Fruit fly (Drosophila melanogaster) whole organism, embryonic: ENCODE results near the gene CG13898.
A peak's percentile ranks its signal among the peaks of the same experiment; 100 is the strongest.

Experiments
- Adf1 ChIP-seq: fragments of 200-800 bp; sonication (Bioruptor generic); IDR thresholded peaks from 2 replicates; pipeline ENCODE4 v1.3.6; 2022; ENCODE audit warnings: missing biosample characterization, missing genetic modification characterization
- Aef1 ChIP-seq: fragments of 200-800 bp; sonication (Bioruptor generic); IDR thresholded peaks from 3 replicates; pipeline ENCODE4 v1.3.6; 2022; ENCODE audit warnings: missing biosample characterization, missing genetic modification characterization
- C15 ChIP-seq: fragments of 200-800 bp; sonication (Bioruptor generic); IDR thresholded peaks from 3 replicates; pipeline ENCODE4 v1.3.6; 2022; ENCODE audit warnings: missing biosample characterization, missing genetic modification characterization
- CG10147 ChIP-seq: fragments of 200-800 bp; sonication (Bioruptor generic); optimal IDR thresholded peaks from 2 replicates; lab custom pipeline; 2019; ENCODE audit warnings: missing biosample characterization, mild to moderate bottlenecking, missing genetic modification characterization, moderate library complexity
- CG10209 ChIP-seq: fragments of 200-800 bp; sonication (Bioruptor generic); optimal IDR thresholded peaks from 3 replicates; lab custom pipeline; 2017; ENCODE audit warnings: missing biosample characterization, mild to moderate bottlenecking, missing genetic modification characterization, missing genetic modification reagents
- CG11085 ChIP-seq: fragments of 200-800 bp; sonication (Bioruptor generic); IDR thresholded peaks from 2 replicates; pipeline ENCODE4 v1.3.6; 2022; ENCODE audit warnings: missing biosample characterization, missing genetic modification characterization
- CG11723 ChIP-seq: fragments of 200-800 bp; sonication (Bioruptor generic); optimal IDR thresholded peaks from 2 replicates; lab custom pipeline; 2017; ENCODE audit warnings: missing biosample characterization, mild to moderate bottlenecking, missing genetic modification characterization
- CG13296 ChIP-seq: fragments of 200-800 bp; sonication (Bioruptor generic); optimal IDR thresholded peaks from 3 replicates; lab custom pipeline; 2018; ENCODE audit warnings: missing biosample characterization, mild to moderate bottlenecking, missing genetic modification characterization
- CG13775 ChIP-seq: fragments of 200-800 bp; sonication (Bioruptor generic); optimal IDR thresholded peaks from 3 replicates; lab custom pipeline; 2017; ENCODE audit warnings: missing biosample characterization, mild to moderate bottlenecking, missing genetic modification characterization
- CG13894 ChIP-seq: fragments of 200-800 bp; sonication (Bioruptor generic); optimal IDR thresholded peaks from 3 replicates; lab custom pipeline; 2018; ENCODE audit warnings: missing biosample characterization, mild to moderate bottlenecking, missing genetic modification characterization, moderate library complexity
- CG14667 ChIP-seq: fragments of 200-800 bp; sonication (Bioruptor generic); IDR thresholded peaks from 2 replicates; pipeline ENCODE4 v1.3.6; 2022; ENCODE audit warnings: missing biosample characterization, missing genetic modification characterization
- CG15269 ChIP-seq: fragments of 200-800 bp; sonication (Bioruptor generic); optimal IDR thresholded peaks from 2 replicates; lab custom pipeline; 2018; ENCODE audit warnings: missing biosample characterization, mild to moderate bottlenecking, missing genetic modification characterization, moderate library complexity
- CG17829 ChIP-seq: fragments of 200-800 bp; optimal IDR thresholded peaks from 2 replicates; lab custom pipeline; 2019; ENCODE audit warnings: missing biosample characterization, mild to moderate bottlenecking, missing genetic modification characterization, moderate library complexity
- CG1792 ChIP-seq: fragments of 200-800 bp; sonication (Bioruptor generic); optimal IDR thresholded peaks from 2 replicates; lab custom pipeline; 2016; ENCODE audit warnings: missing biosample characterization, missing genetic modification characterization
- CG18262 ChIP-seq: fragments of 200-800 bp; optimal IDR thresholded peaks from 3 replicates; lab custom pipeline; 2019; ENCODE audit warnings: missing biosample characterization, mild to moderate bottlenecking, missing genetic modification characterization, moderate library complexity
- CG18764 ChIP-seq: fragments of 200-800 bp; sonication (Bioruptor generic); optimal IDR thresholded peaks from 3 replicates; lab custom pipeline; 2016; ENCODE audit warnings: missing biosample characterization, missing genetic modification characterization
- CG2116 ChIP-seq: fragments of 200-800 bp; sonication (Bioruptor generic); optimal IDR thresholded peaks from 3 replicates; lab custom pipeline; 2018; ENCODE audit warnings: missing biosample characterization, mild to moderate bottlenecking, missing genetic modification characterization
- CG31388 ChIP-seq: fragments of 200-800 bp; sonication (Bioruptor generic); optimal IDR thresholded peaks from 2 replicates; lab custom pipeline; 2016; ENCODE audit warnings: missing biosample characterization, missing genetic modification characterization
- CG3838 ChIP-seq: fragments of 200-800 bp; sonication (Bioruptor generic); optimal IDR thresholded peaks from 3 replicates; lab custom pipeline; 2016; ENCODE audit warnings: missing biosample characterization, missing genetic modification characterization
- CG4328 ChIP-seq: fragments of 200-800 bp; sonication (Bioruptor generic); optimal IDR thresholded peaks from 3 replicates; lab custom pipeline; 2017; ENCODE audit warnings: missing biosample characterization, missing genetic modification reagents, missing genetic modification characterization
- CG4360 ChIP-seq: fragments of 200-800 bp; sonication (Bioruptor generic); IDR thresholded peaks from 2 replicates; pipeline ENCODE4 v1.3.6; 2022; ENCODE audit warnings: missing biosample characterization, missing genetic modification characterization
- CG8281 ChIP-seq: fragments of 200-800 bp; sonication (Bioruptor generic); optimal IDR thresholded peaks from 2 replicates; lab custom pipeline; 2018; ENCODE audit warnings: missing biosample characterization, mild to moderate bottlenecking, missing genetic modification characterization, moderate library complexity
- Dad ChIP-seq: fragments of 200-800 bp; sonication (Bioruptor generic); optimal IDR thresholded peaks from 3 replicates; lab custom pipeline; 2016; ENCODE audit warnings: missing biosample characterization, missing genetic modification characterization
- Dbx ChIP-seq: fragments of 200-800 bp; sonication (Bioruptor generic); IDR thresholded peaks from 3 replicates; pipeline ENCODE4 v1.3.6; 2022; ENCODE audit warnings: missing biosample characterization, missing genetic modification characterization
- Eip74EF ChIP-seq, 2 experiments: fragments of 200-800 bp in 1 of 2; fragments of >200 bp in 1 of 2; sonication (Bioruptor generic) in 1 of 2; optimal IDR thresholded peaks; 2 replicates each; lab custom pipeline; 2017 to 2019; ENCODE audit warnings: missing biosample characterization in 2 of 2, missing genetic modification characterization in 2 of 2, mild to moderate bottlenecking in 1 of 2, moderate library complexity in 1 of 2
- Gsc ChIP-seq: fragments of 200-800 bp; sonication (Bioruptor generic); IDR thresholded peaks from 2 replicates; pipeline ENCODE4 v1.3.6; 2022; ENCODE audit warnings: missing biosample characterization, missing genetic modification characterization
- Hr51 ChIP-seq, 2 experiments: fragments of 200-800 bp; sonication (Bioruptor generic); optimal IDR thresholded peaks; 2 replicates in 1 of 2; 3 replicates in 1 of 2; lab custom pipeline; 2016 to 2018; ENCODE audit warnings: missing biosample characterization in 2 of 2, missing genetic modification characterization in 2 of 2, mild to moderate bottlenecking in 1 of 2, moderate library complexity in 1 of 2
- Hsf ChIP-seq: fragments of 200-800 bp; sonication (Bioruptor generic); optimal IDR thresholded peaks from 3 replicates; lab custom pipeline; 2016; ENCODE audit warnings: missing biosample characterization, missing genetic modification characterization
- MESR4 ChIP-seq: fragments of 200-800 bp; sonication (Bioruptor generic); optimal IDR thresholded peaks from 2 replicates; lab custom pipeline; 2018; ENCODE audit warnings: missing biosample characterization, mild to moderate bottlenecking, missing genetic modification characterization, moderate library complexity
- NC2β ChIP-seq: fragments of 200-800 bp; sonication (Bioruptor generic); optimal IDR thresholded peaks from 2 replicates; lab custom pipeline; 2016; ENCODE audit warnings: missing biosample characterization, missing genetic modification characterization
- TFAM ChIP-seq: fragments of 200-800 bp; sonication (Bioruptor generic); optimal IDR thresholded peaks from 2 replicates; lab custom pipeline; 2017; ENCODE audit warnings: missing biosample characterization, missing genetic modification characterization, inconsistent platforms
- Xbp1 ChIP-seq: fragments of 200-800 bp; sonication (Bioruptor generic); optimal IDR thresholded peaks from 3 replicates; lab custom pipeline; 2016; ENCODE audit warnings: missing biosample characterization, mild to moderate bottlenecking, missing genetic modification characterization
- bab2 ChIP-seq: fragments of 200-800 bp; sonication (Bioruptor generic); optimal IDR thresholded peaks from 2 replicates; lab custom pipeline; 2016; ENCODE audit warnings: missing biosample characterization, missing genetic modification characterization
- cato ChIP-seq: fragments of 200-800 bp; sonication (Bioruptor generic); optimal IDR thresholded peaks from 2 replicates; lab custom pipeline; 2016; ENCODE audit warnings: missing biosample characterization, missing genetic modification characterization, borderline replicate concordance
- crc ChIP-seq: fragments of 200-800 bp; sonication (Bioruptor generic); optimal IDR thresholded peaks from 2 replicates; lab custom pipeline; 2016; ENCODE audit warnings: missing biosample characterization, missing genetic modification characterization
- cwo ChIP-seq: fragments of 200-800 bp; sonication (Bioruptor generic); optimal IDR thresholded peaks from 3 replicates; lab custom pipeline; 2017; ENCODE audit warnings: missing biosample characterization, missing genetic modification characterization, mild to moderate bottlenecking, moderate library complexity, missing genetic modification reagents
- danr ChIP-seq: fragments of 200-800 bp; sonication (Bioruptor generic); IDR thresholded peaks from 2 replicates; pipeline ENCODE4 v1.3.6; 2022; ENCODE audit warnings: missing biosample characterization, missing genetic modification characterization
- dysf ChIP-seq: fragments of 200-800 bp; sonication (Bioruptor generic); IDR thresholded peaks from 3 replicates; pipeline ENCODE4 v1.3.6; 2022; ENCODE audit warnings: missing biosample characterization, missing genetic modification characterization
- en ChIP-seq: fragments of 200-800 bp; sonication (Bioruptor generic); optimal IDR thresholded peaks from 2 replicates; lab custom pipeline; 2016; ENCODE audit warnings: missing biosample characterization, missing genetic modification characterization
- ewg ChIP-seq: fragments of 200-800 bp; sonication (Bioruptor generic); optimal IDR thresholded peaks from 3 replicates; lab custom pipeline; 2017; ENCODE audit warnings: mild to moderate bottlenecking, missing biosample characterization, missing genetic modification reagents, missing genetic modification characterization
- exex ChIP-seq: fragments of 200-800 bp; sonication (Bioruptor generic); optimal IDR thresholded peaks from 4 replicates; lab custom pipeline; 2018; ENCODE audit warnings: missing biosample characterization, mild to moderate bottlenecking, missing genetic modification characterization, moderate library complexity
- fd96Cb ChIP-seq: fragments of 200-800 bp; sonication (Bioruptor generic); optimal IDR thresholded peaks from 2 replicates; lab custom pipeline; 2018; ENCODE audit warnings: missing biosample characterization, mild to moderate bottlenecking, missing genetic modification characterization, moderate library complexity
- gcm ChIP-seq: fragments of 200-800 bp; sonication (Bioruptor generic); optimal IDR thresholded peaks from 2 replicates; lab custom pipeline; 2019; ENCODE audit warnings: missing biosample characterization, mild to moderate bottlenecking, missing genetic modification characterization, moderate library complexity
- gt ChIP-seq: fragments of 200-800 bp; sonication (Bioruptor generic); IDR thresholded peaks from 2 replicates; pipeline ENCODE4 v1.3.6; 2022; ENCODE audit warnings: missing biosample characterization, missing genetic modification characterization
- ken ChIP-seq: fragments of 200-800 bp; sonication (Bioruptor generic); IDR thresholded peaks from 3 replicates; pipeline ENCODE4 v1.3.6; 2022; ENCODE audit warnings: missing biosample characterization, missing genetic modification characterization
- nmo ChIP-seq: fragments of 200-800 bp; sonication (Bioruptor generic); optimal IDR thresholded peaks from 2 replicates; lab custom pipeline; 2018; ENCODE audit warnings: missing biosample characterization, mild to moderate bottlenecking, missing genetic modification characterization, moderate library complexity
- sens ChIP-seq: fragments of 200-800 bp; sonication (Bioruptor generic); peaks from one replicate; lab custom pipeline; 2016; ENCODE audit warnings: missing biosample characterization, missing genetic modification characterization
- z ChIP-seq: fragments of 200-800 bp; sonication (Bioruptor generic); IDR thresholded peaks from 3 replicates; pipeline ENCODE4 v1.3.6; 2022; ENCODE audit warnings: missing biosample characterization, missing genetic modification characterization
- zen2 ChIP-seq: fragments of 200-800 bp; sonication (Bioruptor generic); IDR thresholded peaks from 3 replicates; pipeline ENCODE4 v1.3.6; 2022; ENCODE audit warnings: missing biosample characterization, missing genetic modification characterization; ENCODE audit not compliant: partially characterized antibody

CG13898 gene

DNA sequence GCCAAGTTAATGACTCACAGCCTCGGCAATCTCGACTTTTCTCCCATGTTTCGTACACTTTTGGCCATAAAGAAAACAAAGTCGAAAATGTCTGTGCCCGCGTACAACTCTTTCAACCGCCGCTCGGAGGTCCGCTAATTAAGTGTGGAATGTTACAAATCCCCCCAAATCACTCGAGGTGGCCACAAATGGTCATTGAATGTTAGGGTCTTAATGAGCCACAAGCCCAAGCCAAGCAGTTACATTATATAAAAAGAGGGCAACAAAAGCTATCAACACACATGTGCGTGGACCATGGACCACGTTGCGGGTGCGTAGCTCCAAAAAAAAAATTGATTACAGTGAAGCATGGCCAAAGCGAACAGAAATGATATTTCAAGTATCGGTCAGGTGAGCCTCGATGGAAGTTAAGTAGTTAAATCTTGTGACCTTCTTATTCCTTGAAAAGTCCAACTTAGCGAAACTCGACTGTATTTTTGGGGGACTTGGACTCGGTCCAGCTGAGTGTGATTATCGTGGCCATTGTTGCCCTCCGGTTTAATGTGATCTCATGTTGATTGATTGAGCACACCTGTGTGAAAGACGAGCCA lies 15.5 kb upstream of the CG13898 start (continued):
- peak; percentile 80 for TF ChIP-seq CG17829 (tag; lab: Kevin White, UChicago)
- TF ChIP-seq Adf1 (GFP tag; lab: Robert Waterston, UW): peak; percentile 54
- peak; percentile 78 for TF ChIP-seq gt (GFP tag; lab: Robert Waterston, UW)
- TF ChIP-seq CG4328: peak; percentile 68
- TF ChIP-seq Hr51 (GFP tag; optimal IDR thresholded peaks at IDR 0.05; lab: Kevin White, UChicago): peak; percentile 70 to 88
- TF ChIP-seq CG31388 (GFP tag; lab: Kevin White, UChicago): peak; percentile 47
- TF ChIP-seq Aef1 (GFP tag; lab: Robert Waterston, UW): peak; percentile 92
- peak; percentile 56 for TF ChIP-seq CG13775 (GFP tag; lab: Kevin White, UChicago)
- peak; percentile 75 for TF ChIP-seq Gsc (GFP tag; lab: Robert Waterston, UW)
- TF ChIP-seq danr (GFP tag; lab: Robert Waterston, UW): peak; percentile 87
- TF ChIP-seq NC2β: peak; percentile 74
- peak; percentile 82 for TF ChIP-seq CG1792 (GFP tag; lab: Kevin White, UChicago)
- peak; percentile 96 for TF ChIP-seq sens
- TF ChIP-seq CG11723 (GFP tag; lab: Kevin White, UChicago): peak; percentile 76
- TF ChIP-seq C15 (GFP tag; lab: Robert Waterston, UW): peak; percentile 74
- TF ChIP-seq TFAM (GFP tag; lab: Kevin White, UChicago): peak; percentile 58
- TF ChIP-seq CG13894: peak; percentile 87
- TF ChIP-seq crc (GFP tag; lab: Kevin White, UChicago): peak; percentile 78
- peak; percentile 97 for TF ChIP-seq ken
- peak; percentile 85 for TF ChIP-seq CG14667 (GFP tag; lab: Robert Waterston, UW)
- peak; percentile 69; the same call in 2 of the 3 replicates for TF ChIP-seq z (GFP tag; lab: Robert Waterston, UW)
- peak; percentile 83 for TF ChIP-seq nmo (GFP tag; lab: Kevin White, UChicago)
- TF ChIP-seq CG10147 (GFP tag; lab: Kevin White, UChicago): peak; percentile 69
- peak; percentile 85 for TF ChIP-seq fd96Cb (tag; lab: Kevin White, UChicago)
- TF ChIP-seq bab2 (GFP tag; lab: Kevin White, UChicago): peak; percentile 86
- TF ChIP-seq cwo (GFP tag; lab: Kevin White, UChicago): peak; percentile 84
- peak; percentile 68 for TF ChIP-seq gcm (GFP tag; lab: Kevin White, UChicago)
- peak; percentile 79 for TF ChIP-seq CG10209 (GFP tag; lab: Kevin White, UChicago)
- peak in 1 of 2 experiments; percentile 77 for TF ChIP-seq Eip74EF (GFP tag; optimal IDR thresholded peaks at IDR 0.05; lab: Kevin White, UChicago)
- TF ChIP-seq Dbx (GFP tag; lab: Robert Waterston, UW): peak; percentile 82
- peak; percentile 78 for TF ChIP-seq ewg (GFP tag; lab: Kevin White, UChicago)
- peak; percentile 39; the same call in 1 of the 2 replicates for TF ChIP-seq CG4360 (GFP tag; lab: Robert Waterston, UW)
- peak; percentile 66 for TF ChIP-seq CG3838 (GFP tag; lab: Kevin White, UChicago)
- peak; percentile 79 for TF ChIP-seq CG18262 (tag; lab: Kevin White, UChicago)
- TF ChIP-seq Dad (GFP tag; lab: Kevin White, UChicago): peak; percentile 84
- peak; percentile 9 for TF ChIP-seq MESR4 (GFP tag; lab: Kevin White, UChicago)
- TF ChIP-seq zen2 (GFP tag; lab: Robert Waterston, UW): no peak
- peak; percentile 59 for TF ChIP-seq cato (GFP tag; lab: Kevin White, UChicago)
- TF ChIP-seq exex: peak; percentile 28
- TF ChIP-seq CG13296 (GFP tag; lab: Kevin White, UChicago): peak; percentile 87
- TF ChIP-seq Xbp1: peak; percentile 93
- peak; percentile 83 for TF ChIP-seq CG11085 (GFP tag; lab: Robert Waterston, UW)
- TF ChIP-seq CG2116 (GFP tag; lab: Kevin White, UChicago): peak; percentile 36
- TF ChIP-seq CG15269 (tag; lab: Kevin White, UChicago): peak; percentile 93
- TF ChIP-seq dysf (GFP tag; lab: Robert Waterston, UW): peak; percentile 95
- peak; percentile 71 for TF ChIP-seq CG8281 (tag; lab: Kevin White, UChicago)
- peak; percentile 78 for TF ChIP-seq Hsf
- peak; percentile 85 for TF ChIP-seq en (GFP tag; lab: Kevin White, UChicago)
- TF ChIP-seq CG18764 (GFP tag; lab: Kevin White, UChicago): peak; percentile 80
